Worm (Caenorhabditis elegans): ENCODE results near the gene Y66D12A.21.

The Y66D12A.21 gene

DNA sequence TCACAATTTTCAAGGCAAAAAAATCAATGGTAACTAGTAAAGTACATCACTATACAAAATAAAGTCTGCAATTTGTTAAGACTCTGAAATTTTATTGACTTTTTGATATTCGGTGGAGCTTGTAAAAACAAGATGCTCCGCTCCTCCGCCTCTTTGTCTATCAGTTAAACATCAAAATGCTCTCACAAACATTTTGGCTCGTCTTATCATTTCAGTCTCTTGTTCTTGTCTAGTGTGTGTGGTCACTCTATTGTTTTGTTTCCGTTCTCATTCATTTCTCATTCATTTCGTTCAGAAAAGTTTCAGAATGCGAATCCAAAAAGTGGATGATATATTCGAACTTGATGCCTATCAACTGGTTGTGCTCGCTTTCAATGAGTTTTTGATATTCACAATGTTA is 43.0 kb upstream of the Y66D12A.21 start, which contains the start of gene Y66D12A.13:
TSS of gene Y66D12A.13 (plus strand) at position 301 of the 400 bp plus-strand sequence.
- no peak for TF ChIP-seq sma-3 (GFP tag; optimal IDR thresholded peaks at IDR 0.05)
- TF ChIP-seq fos-1 (tag; optimal IDR thresholded peaks at IDR 0.05) = peak; percentile 3

DNA sequence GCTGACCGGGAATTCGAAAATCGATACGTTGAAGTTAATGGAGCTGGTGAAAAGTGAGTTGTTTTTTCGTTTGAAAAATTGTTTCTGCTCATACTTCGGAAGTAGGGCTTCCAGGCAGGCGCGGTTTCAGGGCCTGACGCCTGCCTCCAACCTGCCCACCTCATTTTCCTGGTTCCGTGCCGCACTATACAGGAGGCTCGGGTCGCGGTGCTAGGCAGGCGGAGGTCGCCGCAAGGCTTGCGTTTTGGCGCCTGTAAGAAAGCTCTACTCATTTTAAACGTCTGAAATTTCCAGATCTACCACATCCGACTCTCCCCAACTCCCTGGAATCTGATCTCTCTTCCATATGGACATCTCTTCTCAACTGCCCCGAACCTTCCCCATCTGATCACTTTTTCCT is 39.8 kb upstream of the Y66D12A.21 start:
- no peak for TF ChIP-seq sma-3 (GFP tag; optimal IDR thresholded peaks at IDR 0.05)
- no peak for TF ChIP-seq alr-1 (tag; optimal IDR thresholded peaks at IDR 0.05)
- no peak for TF ChIP-seq lin-11 (tag; optimal IDR thresholded peaks at IDR 0.05)
- no peak for TF ChIP-seq nhr-23 (tag; optimal IDR thresholded peaks at IDR 0.05)
- no peak for TF ChIP-seq ztf-11 (tag; optimal IDR thresholded peaks at IDR 0.05)
- no peak for TF ChIP-seq fos-1 (tag; optimal IDR thresholded peaks at IDR 0.05)
- no peak for TF ChIP-seq aly-2 (tag; optimal IDR thresholded peaks at IDR 0.05)
- TF ChIP-seq peb-1 (tag; optimal IDR thresholded peaks at IDR 0.05) = no peak
- no peak for TF ChIP-seq F13H6.1 (tag; optimal IDR thresholded peaks at IDR 0.05)

DNA sequence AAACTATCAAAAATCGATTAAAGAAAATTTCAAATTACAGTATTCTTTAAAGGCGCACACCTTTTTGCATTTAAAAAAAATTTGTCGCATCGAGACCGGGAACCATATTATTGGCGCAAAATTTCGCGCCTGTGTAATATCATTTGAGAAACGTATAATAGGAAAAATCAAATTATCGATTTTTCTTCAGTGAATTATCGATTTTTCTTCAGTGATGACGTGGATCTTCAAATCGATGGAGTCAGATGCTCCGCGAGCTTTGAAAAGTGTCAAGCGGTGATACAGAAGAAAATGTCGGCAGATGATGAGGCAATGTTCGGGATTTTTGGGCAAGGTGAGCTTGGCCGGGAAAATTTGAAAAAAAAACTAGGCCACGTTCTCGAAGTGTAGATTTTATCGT is 30.4 kb upstream of the Y66D12A.21 start:
- TF ChIP-seq unc-62 (GFP tag; optimal IDR thresholded peaks at IDR 0.05) (no peak), ceh-16 (tag; optimal IDR thresholded peaks at IDR 0.05) (no peak), aly-2 (tag; optimal IDR thresholded peaks at IDR 0.05) (no peak), ama-1 (optimal IDR thresholded peaks at IDR 0.05) (no peak), nhr-6 (tag; optimal IDR thresholded peaks at IDR 0.05) (no peak), nhr-77 (tag; optimal IDR thresholded peaks at IDR 0.05) (no peak), Y55F3AM.14 (GFP tag; optimal IDR thresholded peaks at IDR 0.05) (no peak), mbf-1 (tag; optimal IDR thresholded peaks at IDR 0.05) (no peak), ztf-1 (GFP tag; conservative IDR thresholded peaks at IDR 0.05) (no peak), zag-1 (tag; optimal IDR thresholded peaks at IDR 0.05) (no peak), nhr-21 (tag; optimal IDR thresholded peaks at IDR 0.05) (no peak), nhr-12 (tag; optimal IDR thresholded peaks at IDR 0.05) (no peak)

DNA sequence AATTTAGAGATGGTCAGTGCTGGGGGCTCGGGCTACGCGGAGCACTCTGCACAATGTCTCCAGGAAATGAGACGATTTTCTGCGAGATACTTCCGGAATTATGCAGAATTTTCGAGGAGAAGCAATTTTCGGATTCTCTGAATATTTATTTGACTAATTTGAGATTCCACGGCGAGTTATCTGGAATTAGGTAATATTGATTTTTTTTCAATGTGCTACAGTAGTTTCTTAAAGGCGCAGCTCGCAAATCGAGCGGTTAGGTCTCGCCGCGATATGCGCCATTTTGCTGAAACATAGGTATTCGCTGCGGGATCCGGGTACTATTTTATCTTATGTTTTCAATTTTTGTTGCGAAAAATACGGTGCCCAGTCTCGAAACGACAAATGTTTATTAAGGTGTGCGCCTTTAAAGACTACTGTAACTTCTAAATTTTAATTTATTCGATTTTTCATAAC is 29.6 kb upstream of the Y66D12A.21 start, which contains the start of gene nrps-1:
TSS of gene nrps-1 (plus strand) at position 51 of the 456 bp plus-strand sequence.
- TF ChIP-seq sem-4 (tag; optimal IDR thresholded peaks at IDR 0.05) = no peak
- no peak for TF ChIP-seq nhr-77 (tag; optimal IDR thresholded peaks at IDR 0.05)
- no peak for TF ChIP-seq unc-62 (GFP tag; optimal IDR thresholded peaks at IDR 0.05)
- TF ChIP-seq ceh-16 (tag; optimal IDR thresholded peaks at IDR 0.05) = no peak
- TF ChIP-seq nhr-237 (tag; optimal IDR thresholded peaks at IDR 0.05) = no peak
- no peak for TF ChIP-seq unc-39 (tag; optimal IDR thresholded peaks at IDR 0.05)
- no peak for TF ChIP-seq blmp-1 (tag; optimal IDR thresholded peaks at IDR 0.05; ENCODE audit: insufficient read depth)
- no peak for TF ChIP-seq C34F6.9 (tag; optimal IDR thresholded peaks at IDR 0.05)
- TF ChIP-seq R02D3.7 (tag; optimal IDR thresholded peaks at IDR 0.05) = no peak
- no peak for TF ChIP-seq F13H6.1 (tag; optimal IDR thresholded peaks at IDR 0.05)
- TF ChIP-seq alr-1 (tag; optimal IDR thresholded peaks at IDR 0.05) = no peak
- TF ChIP-seq elt-1 (tag; optimal IDR thresholded peaks at IDR 0.05) = no peak
- no peak for TF ChIP-seq mbf-1 (tag; optimal IDR thresholded peaks at IDR 0.05)
- TF ChIP-seq nhr-21 (tag; optimal IDR thresholded peaks at IDR 0.05) = no peak
- TF ChIP-seq nhr-129 (tag; optimal IDR thresholded peaks at IDR 0.05) = no peak
- no peak for TF ChIP-seq ama-1 (optimal IDR thresholded peaks at IDR 0.05)
- no peak for TF ChIP-seq peb-1 (tag; optimal IDR thresholded peaks at IDR 0.05)

DNA sequence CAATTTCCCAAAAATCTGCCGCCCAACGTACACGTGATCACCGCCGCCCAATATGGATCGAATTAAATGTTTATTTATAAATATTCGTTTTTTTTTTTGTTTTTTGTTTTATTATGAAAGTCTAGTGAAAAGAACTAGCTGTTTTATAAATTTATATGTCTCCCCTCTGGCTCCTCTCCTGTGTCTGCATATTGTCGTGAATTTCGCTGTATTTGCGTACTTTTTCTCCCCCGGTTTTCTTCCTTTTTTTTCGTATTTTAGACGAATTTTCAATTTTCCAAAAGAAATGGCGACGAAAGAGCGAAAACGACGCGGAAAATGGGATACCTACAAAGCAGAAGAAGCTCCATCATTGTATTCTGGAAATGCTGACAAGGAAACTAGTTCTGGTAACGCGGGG is 21.3 kb upstream of the Y66D12A.21 start, which contains the start of gene xpb-1:
TSS of gene xpb-1 (plus strand) at position 262 of the 400 bp plus-strand sequence.
- TF ChIP-seq lsy-2 (tag; optimal IDR thresholded peaks at IDR 0.05) (peak in 1 of 2 experiments; percentile 42), unc-55 (GFP tag; optimal IDR thresholded peaks at IDR 0.05) (peak; percentile 48), C34F6.9 (tag; optimal IDR thresholded peaks at IDR 0.05) (peak; percentile 5), snpc-4 (tag; optimal IDR thresholded peaks at IDR 0.05) (no peak), gmeb-1 (tag; optimal IDR thresholded peaks at IDR 0.05) (peak; percentile 54), sma-9 (GFP tag; optimal IDR thresholded peaks at IDR 0.05) (no peak), sma-9 (tag; optimal IDR thresholded peaks at IDR 0.05) (no peak)

DNA sequence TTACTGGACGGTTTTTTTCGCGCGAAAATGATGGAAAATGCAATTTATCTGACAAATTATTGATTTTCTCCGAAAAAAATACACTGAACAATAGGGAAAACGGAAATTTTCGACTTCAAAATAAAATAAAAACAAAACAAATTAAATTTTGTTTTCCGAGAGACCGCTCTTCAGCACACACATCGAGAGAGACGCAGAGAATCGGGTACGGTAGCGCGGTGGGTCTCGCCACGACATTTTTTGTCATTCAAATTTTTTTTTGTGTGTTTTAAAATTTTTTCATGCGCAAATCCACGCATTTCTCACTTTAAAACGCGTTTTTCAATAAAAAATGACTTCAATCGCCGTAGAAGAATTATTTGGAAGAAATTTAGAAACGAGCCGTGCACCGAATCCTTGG is 19.0 kb upstream of the Y66D12A.21 start:
- TF ChIP-seq lin-13 (GFP tag; optimal IDR thresholded peaks at IDR 0.05) (no peak), F13H6.1 (tag; optimal IDR thresholded peaks at IDR 0.05) (no peak)
